Worm (Caenorhabditis elegans) whole organism, L2 larva: ENCODE measurements around the gene unc-27.

Experiments
- C34F6.9 ChIP-seq: fragments of 150-350 bp; optimal IDR thresholded peaks from 2 replicates; lab custom pipeline; 2014; ENCODE audit warnings: missing biosample characterization, missing genetic modification characterization
- F13H6.1 ChIP-seq: sonication (generic microtip); optimal IDR thresholded peaks from 2 replicates; lab custom pipeline; 2016; ENCODE audit warnings: missing genetic modification characterization, missing compliant biosample characterization
- R02D3.7 ChIP-seq: fragments of 150-350 bp; optimal IDR thresholded peaks from 2 replicates; lab custom pipeline; 2014; ENCODE audit warnings: missing biosample characterization, missing genetic modification characterization
- Y55F3AM.14 ChIP-seq: fragments of 200-800 bp; sonication (Bioruptor generic); optimal IDR thresholded peaks from 2 replicates; lab custom pipeline; 2018; ENCODE audit warnings: mild to moderate bottlenecking, missing genetic modification characterization, missing compliant biosample characterization
- ZK546.5 ChIP-seq: sonication (generic microtip); optimal IDR thresholded peaks from 2 replicates; lab custom pipeline; 2017; ENCODE audit warnings: missing biosample characterization, missing genetic modification characterization
- alr-1 ChIP-seq: fragments of 150-350 bp; optimal IDR thresholded peaks from 2 replicates; lab custom pipeline; 2014; ENCODE audit warnings: missing biosample characterization, missing genetic modification characterization
- aly-2 ChIP-seq: fragments of 150-350 bp; optimal IDR thresholded peaks from 2 replicates; lab custom pipeline; 2014; ENCODE audit warnings: missing biosample characterization, missing genetic modification characterization
- ama-1 ChIP-seq: fragments of 150-350 bp; optimal IDR thresholded peaks from 2 replicates; lab custom pipeline; 2018; ENCODE audit warnings: inconsistent platforms
- blmp-1 ChIP-seq: sonication (generic microtip); optimal IDR thresholded peaks from 2 replicates; lab custom pipeline; 2017; ENCODE audit warnings: missing genetic modification characterization, mild to moderate bottlenecking, missing compliant biosample characterization, antibody characterized with exemption, moderate library complexity; ENCODE audit not compliant: insufficient read depth
- ceh-16 ChIP-seq: fragments of 150-350 bp; optimal IDR thresholded peaks from 2 replicates; lab custom pipeline; 2014; ENCODE audit warnings: missing biosample characterization, missing genetic modification characterization
- ceh-82 ChIP-seq: fragments of 150-350 bp; optimal IDR thresholded peaks from 2 replicates; lab custom pipeline; 2014; ENCODE audit warnings: missing biosample characterization, missing genetic modification characterization
- crh-2 ChIP-seq: sonication (generic microtip); optimal IDR thresholded peaks from 2 replicates; lab custom pipeline; 2017; ENCODE audit warnings: missing biosample characterization, missing genetic modification characterization
- dmd-4 ChIP-seq: sonication (generic microtip); optimal IDR thresholded peaks from 2 replicates; lab custom pipeline; 2017; ENCODE audit warnings: missing biosample characterization, missing genetic modification characterization
- egl-27 ChIP-seq: sonication (generic microtip); optimal IDR thresholded peaks from 3 replicates; lab custom pipeline; 2017; ENCODE audit warnings: missing biosample characterization, missing genetic modification reagents, missing genetic modification characterization
- elt-1 ChIP-seq: fragments of 150-350 bp; optimal IDR thresholded peaks from 2 replicates; lab custom pipeline; 2014; ENCODE audit warnings: missing biosample characterization, missing genetic modification characterization
- elt-3 ChIP-seq: sonication (generic microtip); optimal IDR thresholded peaks from 2 replicates; lab custom pipeline; 2017; ENCODE audit warnings: missing biosample characterization, missing genetic modification characterization
- fos-1 ChIP-seq: fragments of 150-350 bp; optimal IDR thresholded peaks from 2 replicates; lab custom pipeline; 2014; ENCODE audit warnings: missing biosample characterization, missing genetic modification characterization
- gmeb-1 ChIP-seq: fragments of 150-350 bp; optimal IDR thresholded peaks from 2 replicates; lab custom pipeline; 2014; ENCODE audit warnings: missing biosample characterization, missing genetic modification characterization
- lin-11 ChIP-seq: fragments of 150-350 bp; sonication (generic microtip); optimal IDR thresholded peaks from 2 replicates; lab custom pipeline; 2014; ENCODE audit warnings: missing biosample characterization, missing genetic modification characterization, inconsistent platforms, mixed read lengths
- lin-13 ChIP-seq: fragments of 150-350 bp; optimal IDR thresholded peaks from 2 replicates; lab custom pipeline; 2014; ENCODE audit warnings: missing biosample characterization, missing genetic modification reagents, missing genetic modification characterization
- lin-39 ChIP-seq: fragments of 150-350 bp; optimal IDR thresholded peaks from 2 replicates; lab custom pipeline; 2014; ENCODE audit warnings: missing biosample characterization, missing genetic modification reagents, missing genetic modification characterization
- lsy-2 ChIP-seq, 2 experiments: fragments of 150-350 bp in 1 of 2; sonication (generic microtip) in 1 of 2; optimal IDR thresholded peaks; 2 replicates each; lab custom pipeline; 2014 to 2017; ENCODE audit warnings: missing biosample characterization in 2 of 2, missing genetic modification characterization in 2 of 2
- mab-5 ChIP-seq: fragments of 150-350 bp; optimal IDR thresholded peaks from 2 replicates; lab custom pipeline; 2014; ENCODE audit warnings: missing biosample characterization, missing genetic modification characterization
- mbf-1 ChIP-seq: sonication (generic microtip); optimal IDR thresholded peaks from 2 replicates; lab custom pipeline; 2017; ENCODE audit warnings: missing biosample characterization, missing genetic modification characterization
- mdl-1 ChIP-seq, 2 experiments: fragments of 150-350 bp in 1 of 2; sonication (generic microtip) in 1 of 2; optimal IDR thresholded peaks; 2 replicates each; lab custom pipeline; 2017; ENCODE audit warnings: missing biosample characterization in 2 of 2, missing genetic modification characterization in 2 of 2
- nhr-10 ChIP-seq: sonication (generic microtip); optimal IDR thresholded peaks from 2 replicates; lab custom pipeline; 2017; ENCODE audit warnings: missing biosample characterization, missing genetic modification characterization
- nhr-11 ChIP-seq: fragments of 150-350 bp; optimal IDR thresholded peaks from 2 replicates; lab custom pipeline; 2014; ENCODE audit warnings: missing biosample characterization, missing genetic modification characterization
- nhr-12 ChIP-seq: fragments of 150-350 bp; optimal IDR thresholded peaks from 2 replicates; lab custom pipeline; 2014; ENCODE audit warnings: missing biosample characterization, missing genetic modification characterization
- nhr-129 ChIP-seq: fragments of 150-350 bp; optimal IDR thresholded peaks from 2 replicates; lab custom pipeline; 2014; ENCODE audit warnings: missing biosample characterization, missing genetic modification characterization
- nhr-21 ChIP-seq: fragments of 150-350 bp; optimal IDR thresholded peaks from 2 replicates; lab custom pipeline; 2014; ENCODE audit warnings: missing biosample characterization, missing genetic modification characterization
- nhr-23 ChIP-seq: fragments of 150-350 bp; optimal IDR thresholded peaks from 2 replicates; lab custom pipeline; 2014; ENCODE audit warnings: missing biosample characterization, missing genetic modification reagents, missing genetic modification characterization
- nhr-237 ChIP-seq: fragments of 150-350 bp; optimal IDR thresholded peaks from 2 replicates; lab custom pipeline; 2014; ENCODE audit warnings: missing biosample characterization, missing genetic modification characterization
- nhr-25 ChIP-seq: fragments of 150-350 bp; sonication (generic microtip); optimal IDR thresholded peaks from 3 replicates; lab custom pipeline; 2014; ENCODE audit warnings: missing biosample characterization, missing genetic modification characterization
- nhr-6 ChIP-seq: fragments of 150-350 bp; optimal IDR thresholded peaks from 2 replicates; lab custom pipeline; 2014; ENCODE audit warnings: missing biosample characterization, missing genetic modification characterization
- nhr-77 ChIP-seq: fragments of 150-350 bp; optimal IDR thresholded peaks from 2 replicates; lab custom pipeline; 2014; ENCODE audit warnings: missing biosample characterization, missing genetic modification characterization
- peb-1 ChIP-seq: fragments of 150-350 bp; optimal IDR thresholded peaks from 2 replicates; lab custom pipeline; 2014; ENCODE audit warnings: missing biosample characterization, missing genetic modification characterization
- sem-4 ChIP-seq: fragments of 150-350 bp; optimal IDR thresholded peaks from 2 replicates; lab custom pipeline; 2014; ENCODE audit warnings: missing biosample characterization, missing genetic modification reagents, missing genetic modification characterization
- skn-1 ChIP-seq: sonication (generic microtip); optimal IDR thresholded peaks from 2 replicates; lab custom pipeline; 2017; ENCODE audit warnings: missing biosample characterization, missing genetic modification characterization
- sma-3 ChIP-seq: sonication (generic microtip); optimal IDR thresholded peaks from 2 replicates; lab custom pipeline; 2016; ENCODE audit warnings: missing genetic modification reagents, missing genetic modification characterization, missing compliant biosample characterization
- sma-9 ChIP-seq, 2 experiments: fragments of 150-350 bp in 1 of 2; sonication (generic microtip) in 1 of 2; optimal IDR thresholded peaks; 2 replicates each; lab custom pipeline; 2014 to 2016; ENCODE audit warnings: missing genetic modification characterization in 2 of 2, mild to moderate bottlenecking in 1 of 2, missing biosample characterization in 1 of 2, missing compliant biosample characterization in 1 of 2, missing genetic modification reagents in 1 of 2, moderate library complexity in 1 of 2
- snpc-4 ChIP-seq: fragments of 150-350 bp; optimal IDR thresholded peaks from 2 replicates; lab custom pipeline; 2014; ENCODE audit warnings: missing biosample characterization, missing genetic modification characterization
- unc-39 ChIP-seq: fragments of 150-350 bp; optimal IDR thresholded peaks from 2 replicates; lab custom pipeline; 2014; ENCODE audit warnings: missing biosample characterization, missing genetic modification characterization
- unc-55 ChIP-seq: fragments of 150-350 bp; sonication (generic microtip); optimal IDR thresholded peaks from 3 replicates; lab custom pipeline; 2014; ENCODE audit warnings: missing biosample characterization, missing genetic modification reagents, missing genetic modification characterization
- unc-62 ChIP-seq: fragments of 150-350 bp; optimal IDR thresholded peaks from 2 replicates; lab custom pipeline; 2014; ENCODE audit warnings: missing biosample characterization, missing genetic modification reagents, missing genetic modification characterization
- zag-1 ChIP-seq: fragments of 150-350 bp; optimal IDR thresholded peaks from 2 replicates; lab custom pipeline; 2014; ENCODE audit warnings: missing biosample characterization, missing genetic modification characterization
- ztf-1 ChIP-seq: fragments of 200-800 bp; sonication (Bioruptor generic); conservative IDR thresholded peaks from 2 replicates; pipeline ENCODE4 v1.3.6; 2022; ENCODE audit warnings: missing genetic modification characterization, missing compliant biosample characterization
- ztf-11 ChIP-seq: sonication (generic microtip); optimal IDR thresholded peaks from 2 replicates; lab custom pipeline; 2017; ENCODE audit warnings: missing biosample characterization, missing genetic modification characterization
- ztf-4 ChIP-seq: fragments of 150-350 bp; optimal IDR thresholded peaks from 2 replicates; lab custom pipeline; 2014; ENCODE audit warnings: missing biosample characterization, missing genetic modification characterization

Gene unc-27

DNA sequence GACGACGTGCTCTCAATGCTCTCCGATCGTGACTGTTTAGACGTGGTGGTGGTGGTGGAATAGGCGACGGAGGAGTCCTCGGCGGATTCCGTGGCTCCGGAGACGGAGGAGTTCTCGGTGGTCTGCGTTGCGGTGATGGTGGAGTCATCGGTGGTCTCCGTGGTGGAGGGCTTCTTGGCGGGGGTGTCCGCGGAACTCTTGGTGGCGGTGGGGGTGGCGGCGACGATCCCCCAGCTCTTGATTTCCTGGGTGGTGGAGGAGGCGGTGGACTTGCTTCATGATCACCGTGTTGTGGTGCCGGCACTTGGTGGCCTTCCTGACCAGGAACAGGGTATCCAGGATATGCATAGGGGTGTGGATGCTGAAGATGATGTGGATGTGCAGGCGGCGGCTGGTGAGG lies 16.2 kb downstream of the unc-27 start:
- TF ChIP-seq C34F6.9 (tag; lab: Kevin White, UChicago) = no peak
- no peak for TF ChIP-seq mdl-1 (tag; optimal IDR thresholded peaks at IDR 0.05; lab: Kevin White, UChicago)
- no peak for TF ChIP-seq ceh-16
- no peak for TF ChIP-seq nhr-77 (tag; lab: Kevin White, UChicago)
- TF ChIP-seq nhr-21 (tag; lab: Kevin White, UChicago) = no peak
- TF ChIP-seq ceh-82 = no peak
- TF ChIP-seq gmeb-1 (tag; lab: Kevin White, UChicago) = no peak
- TF ChIP-seq peb-1 (tag; lab: Kevin White, UChicago) = no peak
- TF ChIP-seq aly-2 (tag; lab: Kevin White, UChicago) = no peak
- TF ChIP-seq sma-9 (GFP tag; optimal IDR thresholded peaks at IDR 0.05; lab: Kevin White, UChicago) = no peak
- TF ChIP-seq sma-9 (tag; optimal IDR thresholded peaks at IDR 0.05; lab: Kevin White, UChicago) = no peak

DNA sequence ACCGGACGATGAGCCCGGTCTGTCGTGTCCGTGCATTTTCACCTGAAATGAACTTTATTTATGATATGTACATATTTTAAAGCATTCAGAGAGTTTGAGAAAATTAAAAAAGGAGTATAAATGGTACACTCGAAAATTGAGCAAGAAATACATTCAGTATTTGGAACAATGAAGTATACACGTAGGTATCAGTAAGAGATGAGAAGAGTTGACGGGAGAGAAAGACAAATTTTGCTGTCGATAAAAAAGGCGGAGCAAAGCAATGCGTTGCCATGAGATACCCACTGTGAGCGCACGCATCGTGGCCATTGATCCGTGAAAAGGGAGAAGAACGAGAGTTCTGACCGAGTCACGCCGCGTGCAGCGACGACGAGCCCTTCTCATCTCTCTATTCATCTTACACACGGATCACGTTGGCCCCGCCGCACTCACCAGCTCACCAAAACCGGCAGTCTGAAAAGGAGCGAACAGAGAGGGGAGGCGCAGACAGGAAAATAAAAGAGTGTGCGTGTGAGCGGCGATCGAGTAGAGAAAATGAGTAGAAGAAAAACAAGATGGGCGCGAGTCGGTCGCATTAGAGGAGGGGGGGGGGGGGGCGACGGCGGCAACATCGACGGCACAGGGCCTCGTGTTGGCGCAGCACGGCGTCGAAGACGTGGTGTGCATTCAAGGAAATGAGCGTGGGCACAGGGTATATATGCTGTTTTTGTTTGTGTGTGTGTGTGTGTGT lies 17.0 kb downstream of the unc-27 start, which contains the start of gene R04E5.8:
Gene R04E5.8, minus strand, starts transcription at position 51 of the 730 bp plus-strand sequence.
- TF ChIP-seq nhr-6 (tag; lab: Kevin White, UChicago) (no peak), mdl-1 (tag; optimal IDR thresholded peaks at IDR 0.05; lab: Kevin White, UChicago) (peak in 1 of 2 experiments; percentile 40), nhr-12 (tag; lab: Kevin White, UChicago) (no peak), blmp-1 (no peak), ceh-16 (no peak), ceh-82 (no peak), mab-5 (tag; lab: Kevin White, UChicago) (no peak), zag-1 (tag; lab: Kevin White, UChicago) (peak; percentile 48), F13H6.1 (tag; lab: Kevin White, UChicago) (peak; percentile 41), crh-2 (tag; lab: Kevin White, UChicago) (no peak), R02D3.7 (no peak), unc-39 (no peak), nhr-10 (no peak), nhr-129 (tag; lab: Kevin White, UChicago) (peak; percentile 30), C34F6.9 (tag; lab: Kevin White, UChicago) (peak; percentile 37), nhr-237 (no peak), ztf-11 (tag; lab: Kevin White, UChicago) (no peak), lsy-2 (tag; optimal IDR thresholded peaks at IDR 0.05; lab: Kevin White, UChicago) (peak in 1 of 2 experiments; percentile 22), unc-62 (GFP tag; lab: Kevin White, UChicago) (no peak), lin-13 (GFP tag; lab: Kevin White, UChicago) (peak; percentile 43), nhr-11 (tag; lab: Kevin White, UChicago) (no peak), snpc-4 (tag; lab: Kevin White, UChicago) (no peak), egl-27 (tag; lab: Kevin White, UChicago) (no peak), nhr-21 (tag; lab: Kevin White, UChicago) (peak; percentile 12), skn-1 (tag; lab: Kevin White, UChicago) (no peak), Y55F3AM.14 (GFP tag; lab: Kevin White, UChicago) (peak; percentile 39), peb-1 (tag; lab: Kevin White, UChicago) (no peak), elt-1 (tag; lab: Kevin White, UChicago) (no peak), fos-1 (tag; lab: Kevin White, UChicago) (no peak), ztf-4 (no peak), elt-3 (tag; lab: Kevin White, UChicago) (no peak), nhr-25 (tag; lab: Kevin White, UChicago) (no peak), unc-55 (GFP tag; lab: Kevin White, UChicago) (peak; percentile 31), ZK546.5 (tag; lab: Kevin White, UChicago) (no peak), lin-11 (tag; lab: Kevin White, UChicago) (peak; percentile 35), ztf-1 (GFP tag; lab: Robert Waterston, UW) (no peak), nhr-77 (tag; lab: Kevin White, UChicago) (no peak), sem-4 (tag; lab: Kevin White, UChicago) (no peak), sma-9 (GFP tag; optimal IDR thresholded peaks at IDR 0.05; lab: Kevin White, UChicago) (peak; percentile 18), sma-9 (tag; optimal IDR thresholded peaks at IDR 0.05; lab: Kevin White, UChicago) (no peak), sma-3 (GFP tag; lab: Kevin White, UChicago) (no peak), alr-1 (tag; lab: Kevin White, UChicago) (no peak), lin-39 (tag; lab: Kevin White, UChicago) (no peak), gmeb-1 (tag; lab: Kevin White, UChicago) (no peak), ama-1 (lab: Kevin White, UChicago) (no peak), mbf-1 (tag; lab: Kevin White, UChicago) (no peak), nhr-23 (tag; lab: Kevin White, UChicago) (no peak), dmd-4 (tag; lab: Kevin White, UChicago) (no peak), aly-2 (tag; lab: Kevin White, UChicago) (no peak)
